Worm (Caenorhabditis elegans): ENCODE measurements around the gene T22D1.3.

The T22D1.3 gene

DNA sequence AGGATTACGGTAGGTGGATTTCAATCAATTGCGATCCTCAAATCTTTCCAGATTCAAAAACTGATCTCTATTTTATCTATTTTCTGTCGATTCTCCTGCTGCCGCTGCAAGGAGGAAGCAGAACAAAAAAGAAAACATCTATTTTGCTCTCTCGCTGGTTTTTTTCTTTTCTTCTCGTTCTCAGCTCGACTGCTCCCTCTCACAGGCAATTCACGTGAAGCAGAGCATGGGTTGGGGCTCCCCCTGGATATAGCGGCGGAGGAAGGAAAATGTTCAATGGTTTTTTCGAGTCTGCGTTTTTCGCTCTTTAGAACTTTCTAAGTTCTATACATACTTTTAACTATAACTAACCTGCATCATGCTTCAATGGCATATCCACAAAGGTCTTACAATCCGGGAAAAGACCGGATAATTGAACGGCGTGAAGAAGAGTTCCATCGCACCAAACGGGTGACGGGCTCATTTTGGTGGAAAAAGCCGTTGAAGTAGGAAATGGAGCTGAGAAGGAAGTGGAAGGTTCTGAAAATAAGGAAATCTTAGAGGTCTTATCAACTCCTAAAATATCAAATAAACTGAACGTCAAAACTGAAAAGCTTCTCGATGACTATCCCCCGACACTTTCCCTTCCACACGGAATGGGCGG, 34.3 kb upstream of the T22D1.3 start (continued):
- TF ChIP-seq ceh-16 (tag; optimal IDR thresholded peaks at IDR 0.05) (no peak), ztf-1 (GFP tag; conservative IDR thresholded peaks at IDR 0.05) (no peak), sem-4 (tag; optimal IDR thresholded peaks at IDR 0.05) (no peak), zag-1 (tag; optimal IDR thresholded peaks at IDR 0.05) (peak; percentile 35), nhr-129 (tag; optimal IDR thresholded peaks at IDR 0.05) (peak; percentile 80), nhr-12 (tag; optimal IDR thresholded peaks at IDR 0.05) (no peak), sma-9 (GFP tag; optimal IDR thresholded peaks at IDR 0.05) (peak; percentile 99), sma-9 (tag; optimal IDR thresholded peaks at IDR 0.05) (no peak), egl-27 (tag; optimal IDR thresholded peaks at IDR 0.05) (peak; percentile 87), alr-1 (tag; optimal IDR thresholded peaks at IDR 0.05) (no peak), nhr-23 (tag; optimal IDR thresholded peaks at IDR 0.05) (no peak), unc-55 (GFP tag; optimal IDR thresholded peaks at IDR 0.05) (peak; percentile 83), sma-3 (GFP tag; optimal IDR thresholded peaks at IDR 0.05) (no peak), snpc-4 (tag; optimal IDR thresholded peaks at IDR 0.05) (peak; percentile 48), dmd-4 (tag; optimal IDR thresholded peaks at IDR 0.05) (no peak), ceh-82 (tag; optimal IDR thresholded peaks at IDR 0.05) (no peak), lin-11 (tag; optimal IDR thresholded peaks at IDR 0.05) (no peak), mdl-1 (tag; optimal IDR thresholded peaks at IDR 0.05) (peak in 1 of 2 experiments; percentile 20), nhr-77 (tag; optimal IDR thresholded peaks at IDR 0.05) (no peak)

ce11 chrIV:6879666-6880210, 33.6 kb upstream of the T22D1.3 start:
- no peak for TF ChIP-seq nhr-77 (tag; optimal IDR thresholded peaks at IDR 0.05)
- TF ChIP-seq lsy-2 (tag; optimal IDR thresholded peaks at IDR 0.05) = no peak
- no peak for TF ChIP-seq fos-1 (tag; optimal IDR thresholded peaks at IDR 0.05)
- no peak for TF ChIP-seq nhr-6 (tag; optimal IDR thresholded peaks at IDR 0.05)
- no peak for TF ChIP-seq ama-1 (optimal IDR thresholded peaks at IDR 0.05)
- TF ChIP-seq unc-39 (tag; optimal IDR thresholded peaks at IDR 0.05) = no peak
- no peak for TF ChIP-seq crh-2 (tag; optimal IDR thresholded peaks at IDR 0.05)

ce11 chrIV:6880415-6880814, 32.9 kb upstream of the T22D1.3 start:
- peak; percentile 87 for TF ChIP-seq fos-1 (tag; optimal IDR thresholded peaks at IDR 0.05)
- no peak for TF ChIP-seq mdl-1 (tag; optimal IDR thresholded peaks at IDR 0.05)
- no peak for TF ChIP-seq elt-3 (tag; optimal IDR thresholded peaks at IDR 0.05)
- TF ChIP-seq F13H6.1 (tag; optimal IDR thresholded peaks at IDR 0.05) = peak; percentile 0
- TF ChIP-seq ceh-16 (tag; optimal IDR thresholded peaks at IDR 0.05) = no peak
- no peak for TF ChIP-seq ceh-82 (tag; optimal IDR thresholded peaks at IDR 0.05)
- no peak for TF ChIP-seq R02D3.7 (tag; optimal IDR thresholded peaks at IDR 0.05)
- peak; percentile 42 for TF ChIP-seq gmeb-1 (tag; optimal IDR thresholded peaks at IDR 0.05)
- TF ChIP-seq lin-11 (tag; optimal IDR thresholded peaks at IDR 0.05) = no peak
- TF ChIP-seq nhr-6 (tag; optimal IDR thresholded peaks at IDR 0.05) = no peak
- TF ChIP-seq crh-2 (tag; optimal IDR thresholded peaks at IDR 0.05) = peak; percentile 33
- TF ChIP-seq nhr-129 (tag; optimal IDR thresholded peaks at IDR 0.05) = no peak
- TF ChIP-seq blmp-1 (tag; optimal IDR thresholded peaks at IDR 0.05; ENCODE audit: insufficient read depth) = no peak
- no peak for TF ChIP-seq ztf-4 (tag; optimal IDR thresholded peaks at IDR 0.05)
- TF ChIP-seq sma-9 (GFP tag; optimal IDR thresholded peaks at IDR 0.05) = peak; percentile 86
- TF ChIP-seq sma-9 (tag; optimal IDR thresholded peaks at IDR 0.05) = no peak
- peak; percentile 19 for TF ChIP-seq sma-3 (GFP tag; optimal IDR thresholded peaks at IDR 0.05)

DNA sequence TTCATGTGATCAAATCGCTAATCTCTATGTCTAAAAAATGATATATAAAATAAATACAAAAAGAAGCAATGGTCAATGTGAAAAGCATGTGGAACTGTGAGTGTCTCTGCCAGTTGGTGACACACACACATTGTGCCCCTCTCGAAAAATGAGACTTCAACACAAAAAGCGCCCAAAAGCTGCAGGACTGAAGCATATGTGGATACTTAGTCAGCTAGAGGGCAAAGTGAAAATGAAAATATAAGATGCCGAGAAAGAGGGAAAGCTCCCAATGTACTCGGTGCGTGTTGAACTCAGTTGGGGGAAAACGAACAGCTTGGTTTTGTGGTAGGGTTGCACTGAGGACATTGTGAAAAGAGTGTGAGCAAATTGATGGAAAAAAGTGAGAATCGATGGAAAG, 32.2 kb upstream of the T22D1.3 start:
- peak; percentile 71 for TF ChIP-seq egl-27 (tag; optimal IDR thresholded peaks at IDR 0.05)
- TF ChIP-seq sem-4 (tag; optimal IDR thresholded peaks at IDR 0.05) = peak; percentile 53
- TF ChIP-seq peb-1 (tag; optimal IDR thresholded peaks at IDR 0.05) = no peak
- TF ChIP-seq unc-62 (GFP tag; optimal IDR thresholded peaks at IDR 0.05) = no peak
- peak; percentile 66 for TF ChIP-seq fos-1 (tag; optimal IDR thresholded peaks at IDR 0.05)
- peak; percentile 24 for TF ChIP-seq nhr-21 (tag; optimal IDR thresholded peaks at IDR 0.05)
- TF ChIP-seq skn-1 (tag; optimal IDR thresholded peaks at IDR 0.05) = no peak
- TF ChIP-seq C34F6.9 (tag; optimal IDR thresholded peaks at IDR 0.05) = peak; percentile 60
- no peak for TF ChIP-seq ztf-11 (tag; optimal IDR thresholded peaks at IDR 0.05)
- TF ChIP-seq nhr-237 (tag; optimal IDR thresholded peaks at IDR 0.05) = no peak
- TF ChIP-seq mdl-1 (tag; optimal IDR thresholded peaks at IDR 0.05) = peak; percentile 49 to 62
- TF ChIP-seq nhr-11 (tag; optimal IDR thresholded peaks at IDR 0.05) = no peak
- peak; percentile 89 for TF ChIP-seq F13H6.1 (tag; optimal IDR thresholded peaks at IDR 0.05)
- TF ChIP-seq blmp-1 (tag; optimal IDR thresholded peaks at IDR 0.05; ENCODE audit: insufficient read depth) = peak; percentile 8
- TF ChIP-seq unc-55 (GFP tag; optimal IDR thresholded peaks at IDR 0.05) = peak; percentile 45
- TF ChIP-seq sma-9 (GFP tag; optimal IDR thresholded peaks at IDR 0.05) = peak; percentile 100
- peak; percentile 86 for TF ChIP-seq sma-9 (tag; optimal IDR thresholded peaks at IDR 0.05)
- peak; percentile 42 for TF ChIP-seq lin-13 (GFP tag; optimal IDR thresholded peaks at IDR 0.05)
- peak; percentile 39 for TF ChIP-seq crh-2 (tag; optimal IDR thresholded peaks at IDR 0.05)
- peak; percentile 67 for TF ChIP-seq zag-1 (tag; optimal IDR thresholded peaks at IDR 0.05)
- TF ChIP-seq nhr-23 (tag; optimal IDR thresholded peaks at IDR 0.05) = no peak
- TF ChIP-seq mbf-1 (tag; optimal IDR thresholded peaks at IDR 0.05) = no peak
- peak; percentile 42 for TF ChIP-seq nhr-6 (tag; optimal IDR thresholded peaks at IDR 0.05)
- peak; percentile 3 for TF ChIP-seq snpc-4 (tag; optimal IDR thresholded peaks at IDR 0.05)
- peak; percentile 86 for TF ChIP-seq nhr-129 (tag; optimal IDR thresholded peaks at IDR 0.05)
- peak in 1 of 2 experiments; percentile 75 for TF ChIP-seq lsy-2 (tag; optimal IDR thresholded peaks at IDR 0.05)
- TF ChIP-seq mab-5 (tag; optimal IDR thresholded peaks at IDR 0.05) = peak; percentile 51
